Worm (Caenorhabditis elegans) whole organism, L2 larva: ENCODE data around the gene C41A3.2.

Experiments
- C34F6.9 ChIP-seq: fragments of 150-350 bp; optimal IDR thresholded peaks from 2 replicates; lab custom pipeline; 2014; ENCODE audit warnings: missing biosample characterization, missing genetic modification characterization
- F13H6.1 ChIP-seq: sonication (generic microtip); optimal IDR thresholded peaks from 2 replicates; lab custom pipeline; 2016; ENCODE audit warnings: missing genetic modification characterization, missing compliant biosample characterization
- R02D3.7 ChIP-seq: fragments of 150-350 bp; optimal IDR thresholded peaks from 2 replicates; lab custom pipeline; 2014; ENCODE audit warnings: missing biosample characterization, missing genetic modification characterization
- Y55F3AM.14 ChIP-seq: fragments of 200-800 bp; sonication (Bioruptor generic); optimal IDR thresholded peaks from 2 replicates; lab custom pipeline; 2018; ENCODE audit warnings: mild to moderate bottlenecking, missing genetic modification characterization, missing compliant biosample characterization
- ZK546.5 ChIP-seq: sonication (generic microtip); optimal IDR thresholded peaks from 2 replicates; lab custom pipeline; 2017; ENCODE audit warnings: missing biosample characterization, missing genetic modification characterization
- alr-1 ChIP-seq: fragments of 150-350 bp; optimal IDR thresholded peaks from 2 replicates; lab custom pipeline; 2014; ENCODE audit warnings: missing biosample characterization, missing genetic modification characterization
- aly-2 ChIP-seq: fragments of 150-350 bp; optimal IDR thresholded peaks from 2 replicates; lab custom pipeline; 2014; ENCODE audit warnings: missing biosample characterization, missing genetic modification characterization
- ama-1 ChIP-seq: fragments of 150-350 bp; optimal IDR thresholded peaks from 2 replicates; lab custom pipeline; 2018; ENCODE audit warnings: inconsistent platforms
- blmp-1 ChIP-seq: sonication (generic microtip); optimal IDR thresholded peaks from 2 replicates; lab custom pipeline; 2017; ENCODE audit warnings: missing genetic modification characterization, mild to moderate bottlenecking, missing compliant biosample characterization, antibody characterized with exemption, moderate library complexity; ENCODE audit not compliant: insufficient read depth
- crh-2 ChIP-seq: sonication (generic microtip); optimal IDR thresholded peaks from 2 replicates; lab custom pipeline; 2017; ENCODE audit warnings: missing biosample characterization, missing genetic modification characterization
- dmd-4 ChIP-seq: sonication (generic microtip); optimal IDR thresholded peaks from 2 replicates; lab custom pipeline; 2017; ENCODE audit warnings: missing biosample characterization, missing genetic modification characterization
- egl-27 ChIP-seq: sonication (generic microtip); optimal IDR thresholded peaks from 3 replicates; lab custom pipeline; 2017; ENCODE audit warnings: missing biosample characterization, missing genetic modification reagents, missing genetic modification characterization
- elt-3 ChIP-seq: sonication (generic microtip); optimal IDR thresholded peaks from 2 replicates; lab custom pipeline; 2017; ENCODE audit warnings: missing biosample characterization, missing genetic modification characterization
- fos-1 ChIP-seq: fragments of 150-350 bp; optimal IDR thresholded peaks from 2 replicates; lab custom pipeline; 2014; ENCODE audit warnings: missing biosample characterization, missing genetic modification characterization
- gmeb-1 ChIP-seq: fragments of 150-350 bp; optimal IDR thresholded peaks from 2 replicates; lab custom pipeline; 2014; ENCODE audit warnings: missing biosample characterization, missing genetic modification characterization
- lin-11 ChIP-seq: fragments of 150-350 bp; sonication (generic microtip); optimal IDR thresholded peaks from 2 replicates; lab custom pipeline; 2014; ENCODE audit warnings: missing biosample characterization, missing genetic modification characterization, inconsistent platforms, mixed read lengths
- lin-13 ChIP-seq: fragments of 150-350 bp; optimal IDR thresholded peaks from 2 replicates; lab custom pipeline; 2014; ENCODE audit warnings: missing biosample characterization, missing genetic modification reagents, missing genetic modification characterization
- lsy-2 ChIP-seq, 2 experiments: fragments of 150-350 bp in 1 of 2; sonication (generic microtip) in 1 of 2; optimal IDR thresholded peaks; 2 replicates each; lab custom pipeline; 2014 to 2017; ENCODE audit warnings: missing biosample characterization in 2 of 2, missing genetic modification characterization in 2 of 2
- mab-5 ChIP-seq: fragments of 150-350 bp; optimal IDR thresholded peaks from 2 replicates; lab custom pipeline; 2014; ENCODE audit warnings: missing biosample characterization, missing genetic modification characterization
- mdl-1 ChIP-seq, 2 experiments: fragments of 150-350 bp in 1 of 2; sonication (generic microtip) in 1 of 2; optimal IDR thresholded peaks; 2 replicates each; lab custom pipeline; 2017; ENCODE audit warnings: missing biosample characterization in 2 of 2, missing genetic modification characterization in 2 of 2
- nhr-12 ChIP-seq: fragments of 150-350 bp; optimal IDR thresholded peaks from 2 replicates; lab custom pipeline; 2014; ENCODE audit warnings: missing biosample characterization, missing genetic modification characterization
- nhr-129 ChIP-seq: fragments of 150-350 bp; optimal IDR thresholded peaks from 2 replicates; lab custom pipeline; 2014; ENCODE audit warnings: missing biosample characterization, missing genetic modification characterization
- nhr-21 ChIP-seq: fragments of 150-350 bp; optimal IDR thresholded peaks from 2 replicates; lab custom pipeline; 2014; ENCODE audit warnings: missing biosample characterization, missing genetic modification characterization
- nhr-23 ChIP-seq: fragments of 150-350 bp; optimal IDR thresholded peaks from 2 replicates; lab custom pipeline; 2014; ENCODE audit warnings: missing biosample characterization, missing genetic modification reagents, missing genetic modification characterization
- nhr-237 ChIP-seq: fragments of 150-350 bp; optimal IDR thresholded peaks from 2 replicates; lab custom pipeline; 2014; ENCODE audit warnings: missing biosample characterization, missing genetic modification characterization
- nhr-25 ChIP-seq: fragments of 150-350 bp; sonication (generic microtip); optimal IDR thresholded peaks from 3 replicates; lab custom pipeline; 2014; ENCODE audit warnings: missing biosample characterization, missing genetic modification characterization
- nhr-6 ChIP-seq: fragments of 150-350 bp; optimal IDR thresholded peaks from 2 replicates; lab custom pipeline; 2014; ENCODE audit warnings: missing biosample characterization, missing genetic modification characterization
- peb-1 ChIP-seq: fragments of 150-350 bp; optimal IDR thresholded peaks from 2 replicates; lab custom pipeline; 2014; ENCODE audit warnings: missing biosample characterization, missing genetic modification characterization
- sem-4 ChIP-seq: fragments of 150-350 bp; optimal IDR thresholded peaks from 2 replicates; lab custom pipeline; 2014; ENCODE audit warnings: missing biosample characterization, missing genetic modification reagents, missing genetic modification characterization
- sma-3 ChIP-seq: sonication (generic microtip); optimal IDR thresholded peaks from 2 replicates; lab custom pipeline; 2016; ENCODE audit warnings: missing genetic modification reagents, missing genetic modification characterization, missing compliant biosample characterization
- sma-9 ChIP-seq, 2 experiments: fragments of 150-350 bp in 1 of 2; sonication (generic microtip) in 1 of 2; optimal IDR thresholded peaks; 2 replicates each; lab custom pipeline; 2014 to 2016; ENCODE audit warnings: missing genetic modification characterization in 2 of 2, mild to moderate bottlenecking in 1 of 2, missing biosample characterization in 1 of 2, missing compliant biosample characterization in 1 of 2, missing genetic modification reagents in 1 of 2, moderate library complexity in 1 of 2
- snpc-4 ChIP-seq: fragments of 150-350 bp; optimal IDR thresholded peaks from 2 replicates; lab custom pipeline; 2014; ENCODE audit warnings: missing biosample characterization, missing genetic modification characterization
- unc-39 ChIP-seq: fragments of 150-350 bp; optimal IDR thresholded peaks from 2 replicates; lab custom pipeline; 2014; ENCODE audit warnings: missing biosample characterization, missing genetic modification characterization
- unc-55 ChIP-seq: fragments of 150-350 bp; sonication (generic microtip); optimal IDR thresholded peaks from 3 replicates; lab custom pipeline; 2014; ENCODE audit warnings: missing biosample characterization, missing genetic modification reagents, missing genetic modification characterization
- unc-62 ChIP-seq: fragments of 150-350 bp; optimal IDR thresholded peaks from 2 replicates; lab custom pipeline; 2014; ENCODE audit warnings: missing biosample characterization, missing genetic modification reagents, missing genetic modification characterization
- zag-1 ChIP-seq: fragments of 150-350 bp; optimal IDR thresholded peaks from 2 replicates; lab custom pipeline; 2014; ENCODE audit warnings: missing biosample characterization, missing genetic modification characterization
- ztf-1 ChIP-seq: fragments of 200-800 bp; sonication (Bioruptor generic); conservative IDR thresholded peaks from 2 replicates; pipeline ENCODE4 v1.3.6; 2022; ENCODE audit warnings: missing genetic modification characterization, missing compliant biosample characterization

C41A3.2 gene

ce11 chrX:5429335-5429734 lies 15.2 kb upstream of the C41A3.2 start (continued):
- TF ChIP-seq nhr-23 (no peak), ama-1 (lab: Kevin White, UChicago) (no peak), nhr-237 (tag; lab: Kevin White, UChicago) (peak; percentile 93), sem-4 (peak; percentile 98), dmd-4 (tag; lab: Kevin White, UChicago) (peak; percentile 73), unc-39 (tag; lab: Kevin White, UChicago) (peak; percentile 93), F13H6.1 (tag; lab: Kevin White, UChicago) (peak; percentile 99), gmeb-1 (peak; percentile 93), mab-5 (tag; lab: Kevin White, UChicago) (peak; percentile 96), lin-13 (GFP tag; lab: Kevin White, UChicago) (peak; percentile 96), fos-1 (tag; lab: Kevin White, UChicago) (peak; percentile 98), nhr-12 (tag; lab: Kevin White, UChicago) (peak; percentile 58), blmp-1 (tag; lab: Kevin White, UChicago) (peak; percentile 86), sma-3 (GFP tag; lab: Kevin White, UChicago) (peak; percentile 99), lsy-2 (tag; optimal IDR thresholded peaks at IDR 0.05; lab: Kevin White, UChicago) (peak; percentile 93 to 95), C34F6.9 (peak; percentile 96), snpc-4 (no peak), elt-3 (no peak)

- no peak for TF ChIP-seq F13H6.1 (tag; lab: Kevin White, UChicago)
- no peak for TF ChIP-seq nhr-6 (tag; lab: Kevin White, UChicago)
- TF ChIP-seq mdl-1 (tag; optimal IDR thresholded peaks at IDR 0.05; lab: Kevin White, UChicago), result no peak
- TF ChIP-seq peb-1, result no peak
- no peak for TF ChIP-seq lin-11 (tag; lab: Kevin White, UChicago)
- no peak for TF ChIP-seq gmeb-1
- TF ChIP-seq sma-9 (GFP tag; optimal IDR thresholded peaks at IDR 0.05; lab: Kevin White, UChicago), result no peak
- no peak for TF ChIP-seq sma-9 (tag; optimal IDR thresholded peaks at IDR 0.05; lab: Kevin White, UChicago)
- TF ChIP-seq nhr-25 (tag; lab: Kevin White, UChicago), result no peak
- TF ChIP-seq zag-1 (tag; lab: Kevin White, UChicago), result no peak
- TF ChIP-seq nhr-12 (tag; lab: Kevin White, UChicago), result no peak
- TF ChIP-seq unc-62 (GFP tag; lab: Kevin White, UChicago), result no peak
- TF ChIP-seq aly-2 (tag; lab: Kevin White, UChicago), result no peak
- TF ChIP-seq Y55F3AM.14, result no peak
- TF ChIP-seq nhr-21 (tag; lab: Kevin White, UChicago), result no peak
- TF ChIP-seq ZK546.5 (tag; lab: Kevin White, UChicago), result no peak
- TF ChIP-seq unc-55, result no peak
- TF ChIP-seq R02D3.7 (tag; lab: Kevin White, UChicago), result no peak
- no peak for TF ChIP-seq snpc-4
- TF ChIP-seq alr-1 (tag; lab: Kevin White, UChicago), result no peak
Measured at ce11 chrX:5413510-5413909, 640 bp downstream of the C41A3.2 start, which contains the start of gene pks-1. pks-1 (plus strand) TSS chrX:5413810.

- TF ChIP-seq nhr-129 (tag; lab: Kevin White, UChicago) (peak; percentile 42), egl-27 (tag; lab: Kevin White, UChicago) (no peak), fos-1 (tag; lab: Kevin White, UChicago) (peak; percentile 8)
- TF ChIP-seq, all 48 proteins: peak for 2
Measured at ce11 chrX:5407271-5407670, 6.9 kb downstream of the C41A3.2 start.

ce11 chrX:5406345-5406744 lies 7.8 kb downstream of the C41A3.2 start, which contains the start of gene C03F11.4:
C03F11.4 (minus strand) TSS chrX:5406445.
- TF ChIP-seq sma-9 (GFP tag; optimal IDR thresholded peaks at IDR 0.05; lab: Kevin White, UChicago), result no peak
- no peak for TF ChIP-seq sma-9 (tag; optimal IDR thresholded peaks at IDR 0.05; lab: Kevin White, UChicago)
- TF ChIP-seq nhr-237 (tag; lab: Kevin White, UChicago), result no peak
- no peak for TF ChIP-seq peb-1
- TF ChIP-seq F13H6.1 (tag; lab: Kevin White, UChicago), result no peak
- TF ChIP-seq ztf-1 (GFP tag; lab: Robert Waterston, UW), result no peak
- no peak for TF ChIP-seq ama-1 (lab: Kevin White, UChicago)
- no peak for TF ChIP-seq egl-27 (tag; lab: Kevin White, UChicago)
- no peak for TF ChIP-seq dmd-4 (tag; lab: Kevin White, UChicago)
- no peak for TF ChIP-seq R02D3.7 (tag; lab: Kevin White, UChicago)
- no peak for TF ChIP-seq nhr-129 (tag; lab: Kevin White, UChicago)
- no peak for TF ChIP-seq nhr-6 (tag; lab: Kevin White, UChicago)
- TF ChIP-seq crh-2 (tag; lab: Kevin White, UChicago), result no peak
- TF ChIP-seq nhr-25 (tag; lab: Kevin White, UChicago), result no peak
- TF ChIP-seq unc-39 (tag; lab: Kevin White, UChicago), result no peak
- no peak for TF ChIP-seq Y55F3AM.14
